Worm (Caenorhabditis elegans) whole organism, midembryonic: Measurements from ENCODE around the gene Y62E10A.13.

Experiments used
- T22C8.4 ChIP-seq: fragments of 200-800 bp; sonication (Bioruptor generic); IDR thresholded peaks from 2 replicates; pipeline ENCODE4 v1.3.6; 2022; ENCODE audit warnings: missing genetic modification characterization, missing compliant biosample characterization
- cog-1 ChIP-seq: sonication (generic microtip); optimal IDR thresholded peaks from 2 replicates; lab custom pipeline; 2016; ENCODE audit warnings: missing genetic modification characterization, missing compliant biosample characterization
- flt-1 ChIP-seq: fragments of 200-800 bp; sonication (Bioruptor generic); IDR thresholded peaks from 2 replicates; pipeline ENCODE4 v1.3.6; 2022; ENCODE audit warnings: missing genetic modification characterization, missing compliant biosample characterization
- klf-2 ChIP-seq: fragments of 200-800 bp; sonication (Bioruptor generic); conservative IDR thresholded peaks from 2 replicates; pipeline ENCODE4 v1.3.6; 2022; ENCODE audit warnings: missing genetic modification reagents, missing genetic modification characterization, missing compliant biosample characterization
- med-1 ChIP-seq: sonication (generic microtip); optimal IDR thresholded peaks from 2 replicates; lab custom pipeline; 2017; ENCODE audit warnings: missing genetic modification characterization, mild to moderate bottlenecking, missing compliant biosample characterization, antibody characterized with exemption, missing genetic modification reagents; ENCODE audit not compliant: insufficient read depth
- ref-1 ChIP-seq: fragments of 200-800 bp; sonication (Bioruptor generic); conservative IDR thresholded peaks from 2 replicates; pipeline ENCODE4 v1.3.6; 2022; ENCODE audit warnings: missing genetic modification reagents, missing genetic modification characterization, missing compliant biosample characterization
- tab-1 ChIP-seq: fragments of 200-800 bp; sonication (Bioruptor generic); IDR thresholded peaks from 2 replicates; pipeline ENCODE4 v1.3.6; 2022; ENCODE audit warnings: missing genetic modification characterization, missing compliant biosample characterization
- ztf-23 ChIP-seq: fragments of 200-800 bp; sonication (Bioruptor generic); IDR thresholded peaks from 2 replicates; pipeline ENCODE4 v1.3.6; 2022; ENCODE audit warnings: missing genetic modification reagents, missing genetic modification characterization, missing compliant biosample characterization
- ztf-29 ChIP-seq: fragments of 200-800 bp; sonication (Bioruptor generic); IDR thresholded peaks from 2 replicates; pipeline ENCODE4 v1.3.6; 2022; ENCODE audit warnings: missing genetic modification reagents, missing genetic modification characterization, missing compliant biosample characterization

ce11 chrIV:13380506-13380905 lies 18.3 kb downstream of the Y62E10A.13 start:
- TF ChIP-seq cog-1 = no peak
- no peak for TF ChIP-seq ztf-23 (GFP tag; lab: Robert Waterston, UW)
- TF ChIP-seq tab-1 (GFP tag; lab: Robert Waterston, UW) = no peak
- no peak for TF ChIP-seq flt-1 (GFP tag; lab: Robert Waterston, UW)
- no peak for TF ChIP-seq T22C8.4 (GFP tag; lab: Robert Waterston, UW)
- no peak for TF ChIP-seq ztf-29 (GFP tag; lab: Robert Waterston, UW)
- TF ChIP-seq med-1 (GFP tag; lab: Kevin White, UChicago) = no peak
- TF ChIP-seq klf-2 (GFP tag; lab: Robert Waterston, UW) = no peak
- no peak for TF ChIP-seq ref-1 (GFP tag; lab: Robert Waterston, UW)
